Worm (Caenorhabditis elegans): ENCODE data around the gene srsx-14.

The srsx-14 gene

ce11 chrIV:5653649-5654048, 26.7 kb upstream of the srsx-14 start, which contains the start of gene clec-178:
TSS of gene clec-178 (plus strand) at chrIV:5653949.
- TF ChIP-seq bed-3 (GFP tag; optimal IDR thresholded peaks at IDR 0.05) (no peak), unc-120 (tag; optimal IDR thresholded peaks at IDR 0.05; ENCODE audit: poor library complexity, severe bottlenecking) (no peak), ceh-83 (GFP tag; optimal IDR thresholded peaks at IDR 0.05) (no peak)

ce11 chrIV:5652811-5653483, 26.0 kb upstream of the srsx-14 start:
- TF ChIP-seq blmp-1 (tag; optimal IDR thresholded peaks at IDR 0.05) (no peak), sptf-1 (tag; optimal IDR thresholded peaks at IDR 0.05) (peak; percentile 22)

ce11 chrIV:5650761-5651332, 23.9 kb upstream of the srsx-14 start:
- TF ChIP-seq nhr-237 (tag; optimal IDR thresholded peaks at IDR 0.05) (peak; percentile 18), ces-1 (GFP tag; optimal IDR thresholded peaks at IDR 0.05) (no peak)

- TF ChIP-seq ces-1 (GFP tag; optimal IDR thresholded peaks at IDR 0.05) (peak; percentile 1), lin-32 (GFP tag; optimal IDR thresholded peaks at IDR 0.05) (no peak)
These were observed 22.2 kb upstream of the srsx-14 start, which contains the start of gene csn-5 for ce11 chrIV:5649073-5649583. TSS of gene csn-5 (plus strand) at chrIV:5649533.

ce11 chrIV:5645514-5646052, 18.6 kb upstream of the srsx-14 start, which contains the start of the genes srd-8 and B0547.2:
TSS of gene srd-8 (minus strand) at chrIV:5645614.
TSS of gene B0547.2 (plus strand) at chrIV:5646002.
- TF ChIP-seq flh-1 (GFP tag; optimal IDR thresholded peaks at IDR 0.05) (no peak), lin-13 (tag; optimal IDR thresholded peaks at IDR 0.05) (no peak), M03D4.4 (tag; optimal IDR thresholded peaks at IDR 0.05) (no peak), mab-5 (tag; optimal IDR thresholded peaks at IDR 0.05) (no peak), lsy-2 (tag; optimal IDR thresholded peaks at IDR 0.05) (no peak), snpc-4 (tag; optimal IDR thresholded peaks at IDR 0.05) (no peak), elt-1 (tag; optimal IDR thresholded peaks at IDR 0.05; ENCODE audit: borderline replicate concordance, insufficient read depth) (no peak), drap-1 (GFP tag; optimal IDR thresholded peaks at IDR 0.05) (no peak), nhr-76 (tag; optimal IDR thresholded peaks at IDR 0.05) (no peak), mep-1 (tag; optimal IDR thresholded peaks at IDR 0.05) (no peak), lin-32 (GFP tag; optimal IDR thresholded peaks at IDR 0.05) (no peak), unc-62 (GFP tag; optimal IDR thresholded peaks at IDR 0.05) (no peak)

ce11 chrIV:5635551-5635950, 8.6 kb upstream of the srsx-14 start, which contains the start of gene srd-13:
TSS of gene srd-13 (minus strand) at chrIV:5635651.
- no peak for TF ChIP-seq nhr-76 (tag; optimal IDR thresholded peaks at IDR 0.05)
- no peak for TF ChIP-seq cnd-1 (tag; optimal IDR thresholded peaks at IDR 0.05)
- no peak for TF ChIP-seq ces-1 (GFP tag; optimal IDR thresholded peaks at IDR 0.05)
- no peak for TF ChIP-seq zip-8 (tag; optimal IDR thresholded peaks at IDR 0.05)
- TF ChIP-seq nhr-237 (tag; optimal IDR thresholded peaks at IDR 0.05), result no peak
- TF ChIP-seq hlh-1 (tag; optimal IDR thresholded peaks at IDR 0.05), result no peak
- TF ChIP-seq lin-32 (GFP tag; optimal IDR thresholded peaks at IDR 0.05), result no peak
- TF ChIP-seq tbx-8 (GFP tag; optimal IDR thresholded peaks at IDR 0.05), result no peak
- no peak for TF ChIP-seq nhr-12 (tag; optimal IDR thresholded peaks at IDR 0.05)
- no peak for TF ChIP-seq blmp-1 (tag; optimal IDR thresholded peaks at IDR 0.05)
- no peak for TF ChIP-seq unc-62 (GFP tag; optimal IDR thresholded peaks at IDR 0.05)

- TF ChIP-seq ceh-83 (GFP tag; optimal IDR thresholded peaks at IDR 0.05) (no peak), lin-32 (GFP tag; optimal IDR thresholded peaks at IDR 0.05) (no peak), ces-1 (GFP tag; optimal IDR thresholded peaks at IDR 0.05) (no peak), lsy-2 (tag; optimal IDR thresholded peaks at IDR 0.05) (no peak), nhr-76 (tag; optimal IDR thresholded peaks at IDR 0.05) (no peak), mls-2 (tag; optimal IDR thresholded peaks at IDR 0.05) (no peak), zip-8 (tag; optimal IDR thresholded peaks at IDR 0.05) (no peak), cnd-1 (tag; optimal IDR thresholded peaks at IDR 0.05) (no peak), ceh-39 (tag; optimal IDR thresholded peaks at IDR 0.05) (no peak), lin-13 (tag; optimal IDR thresholded peaks at IDR 0.05) (no peak), mab-5 (tag; optimal IDR thresholded peaks at IDR 0.05) (no peak), elt-1 (tag; optimal IDR thresholded peaks at IDR 0.05; ENCODE audit: borderline replicate concordance, insufficient read depth) (no peak), nhr-2 (tag; optimal IDR thresholded peaks at IDR 0.05) (no peak), sem-2 (GFP tag; optimal IDR thresholded peaks at IDR 0.05) (no peak), ham-2 (GFP tag; optimal IDR thresholded peaks at IDR 0.05) (no peak)
These were observed 5.6 kb upstream of the srsx-14 start for ce11 chrIV:5632536-5632935.
